Worm (Caenorhabditis elegans) whole organism, mixed stage, embryonic: ENCODE measurements around the gene clc-19.

Experiments used
- elt-3 ChIP-seq: fragments of 150-350 bp; optimal IDR thresholded peaks from 2 replicates; lab custom pipeline; 2014; ENCODE audit warnings: missing biosample characterization, missing genetic modification characterization
- lsy-2 ChIP-seq: fragments of 150-350 bp; optimal IDR thresholded peaks from 2 replicates; lab custom pipeline; 2014; ENCODE audit warnings: missing biosample characterization, missing genetic modification characterization
- sptf-1 ChIP-seq: sonication (generic microtip); optimal IDR thresholded peaks from 2 replicates; lab custom pipeline; 2017; ENCODE audit warnings: mild to moderate bottlenecking, missing genetic modification characterization, moderate library complexity, missing compliant biosample characterization

- TF ChIP-seq lsy-2 (tag; lab: Kevin White, UChicago), result no peak
- no peak for TF ChIP-seq elt-3 (tag; lab: Kevin White, UChicago)
- no peak for TF ChIP-seq sptf-1 (tag; lab: Kevin White, UChicago)
Observed at ce11 chrIII:832855-833504, 40.4 kb downstream of the clc-19 start, which contains the start of gene zip-2.
